Fruit fly (Drosophila melanogaster) whole organism, embryonic: ENCODE data around the gene Acp26Aa.

ENCODE experiments used
- Aef1 ChIP-seq: fragments of 200-800 bp; sonication (Bioruptor generic); IDR thresholded peaks from 3 replicates; pipeline ENCODE4 v1.3.6; 2022; ENCODE audit warnings: missing biosample characterization, missing genetic modification characterization
- Asciz ChIP-seq: fragments of 200-800 bp; sonication (Bioruptor generic); optimal IDR thresholded peaks from 2 replicates; lab custom pipeline; 2017; ENCODE audit warnings: missing biosample characterization, mild to moderate bottlenecking, missing genetic modification characterization, missing genetic modification reagents
- CG3838 ChIP-seq: fragments of 200-800 bp; sonication (Bioruptor generic); optimal IDR thresholded peaks from 3 replicates; lab custom pipeline; 2016; ENCODE audit warnings: missing biosample characterization, missing genetic modification characterization
- Dad ChIP-seq: fragments of 200-800 bp; sonication (Bioruptor generic); optimal IDR thresholded peaks from 3 replicates; lab custom pipeline; 2016; ENCODE audit warnings: missing biosample characterization, missing genetic modification characterization
- Rx ChIP-seq: fragments of 200-800 bp; sonication (Bioruptor generic); IDR thresholded peaks from 2 replicates; pipeline ENCODE4 v1.3.6; 2022; ENCODE audit warnings: missing biosample characterization, missing genetic modification characterization
- cad ChIP-seq: fragments of >200 bp; optimal IDR thresholded peaks from 2 replicates; lab custom pipeline; 2017; ENCODE audit warnings: missing biosample characterization, missing genetic modification characterization
- dmrt99B ChIP-seq: fragments of 200-800 bp; sonication (Bioruptor generic); optimal IDR thresholded peaks from 2 replicates; lab custom pipeline; 2018; ENCODE audit warnings: missing biosample characterization, mild to moderate bottlenecking, missing genetic modification characterization, moderate library complexity
- sisA ChIP-seq: fragments of 200-800 bp; sonication (Bioruptor generic); IDR thresholded peaks from 2 replicates; pipeline ENCODE4 v1.3.6; 2022; ENCODE audit warnings: missing biosample characterization, missing genetic modification characterization

DNA sequence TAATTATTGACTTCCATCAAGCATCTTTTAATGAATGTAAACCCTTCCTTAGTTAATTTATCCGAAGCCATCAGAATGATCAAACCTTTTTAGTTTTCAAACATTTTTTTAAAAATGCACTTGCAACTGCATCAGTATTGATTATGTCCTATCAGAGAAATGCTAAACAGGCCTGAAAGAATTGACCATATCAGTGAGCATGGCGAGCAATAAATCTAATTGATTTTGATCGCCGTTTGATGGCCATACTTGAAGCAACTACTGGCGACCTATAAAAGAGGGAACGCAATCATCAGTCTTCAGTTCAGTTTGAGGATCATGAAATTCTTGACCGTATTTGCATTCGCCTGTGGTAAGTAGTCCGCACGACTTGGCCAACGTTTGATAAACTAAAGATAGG lies 8.0 kb downstream of the Acp26Aa start, which contains the start of gene CG9029:
- TF ChIP-seq dmrt99B (tag; lab: Kevin White, UChicago): no peak
- TF ChIP-seq cad (GFP tag; lab: Kevin White, UChicago): no peak
- TF ChIP-seq CG3838 (GFP tag; lab: Kevin White, UChicago): no peak
- TF ChIP-seq Asciz (GFP tag; lab: Kevin White, UChicago): no peak
- no peak for TF ChIP-seq Aef1 (GFP tag; lab: Robert Waterston, UW)
- no peak for TF ChIP-seq Dad (GFP tag; lab: Kevin White, UChicago)
- no peak for TF ChIP-seq Rx
- TF ChIP-seq sisA (GFP tag; lab: Robert Waterston, UW): no peak
